Worm (Caenorhabditis elegans) whole organism, L3 larva: ENCODE results near the gene C46C2.6.
"Not testable (repeated sequence)": the region's sequence is repeated elsewhere in the genome, so short reads cannot be mapped to it uniquely, and the experiment has no call there.

Experiments used
- ZK546.5 ChIP-seq: sonication (generic microtip); optimal IDR thresholded peaks from 2 replicates; lab custom pipeline; 2017; ENCODE audit warnings: missing biosample characterization, missing genetic modification characterization
- ama-1 ChIP-seq: fragments of 150-350 bp; optimal IDR thresholded peaks from 2 replicates; lab custom pipeline; 2018
- ceh-16 ChIP-seq: sonication (generic microtip); optimal IDR thresholded peaks from 2 replicates; lab custom pipeline; 2017; ENCODE audit warnings: missing biosample characterization, missing genetic modification characterization
- ceh-28 ChIP-seq: fragments of 150-350 bp; optimal IDR thresholded peaks from 2 replicates; lab custom pipeline; 2014; ENCODE audit warnings: missing biosample characterization, missing genetic modification reagents, missing genetic modification characterization
- ceh-9 ChIP-seq: sonication (generic microtip); optimal IDR thresholded peaks from 2 replicates; lab custom pipeline; 2018; ENCODE audit warnings: missing biosample characterization, missing genetic modification characterization
- daf-12 ChIP-seq: fragments of 150-350 bp; optimal IDR thresholded peaks from 2 replicates; lab custom pipeline; 2014; ENCODE audit warnings: missing biosample characterization, missing genetic modification reagents, missing genetic modification characterization
- egl-27 ChIP-seq: sonication (generic microtip); optimal IDR thresholded peaks from 4 replicates; lab custom pipeline; 2017; ENCODE audit warnings: missing biosample characterization, missing genetic modification reagents, missing genetic modification characterization
- egl-5 ChIP-seq: fragments of 150-350 bp; optimal IDR thresholded peaks from 2 replicates; lab custom pipeline; 2017; ENCODE audit warnings: missing biosample characterization, missing genetic modification reagents, missing genetic modification characterization, inconsistent platforms
- elt-1 ChIP-seq: fragments of 150-350 bp; optimal IDR thresholded peaks from 2 replicates; lab custom pipeline; 2014; ENCODE audit warnings: missing biosample characterization, missing genetic modification characterization
- elt-2 ChIP-seq: sonication (generic microtip); optimal IDR thresholded peaks from 2 replicates; lab custom pipeline; 2016; ENCODE audit warnings: missing genetic modification reagents, mild to moderate bottlenecking, missing genetic modification characterization, missing compliant biosample characterization
- elt-3 ChIP-seq, 3 experiments: fragments of 150-350 bp in 1 of 3; sonication (generic microtip) in 2 of 3; optimal IDR thresholded peaks; 2 replicates in 2 of 3; 4 replicates in 1 of 3; lab custom pipeline; 2014 to 2017; ENCODE audit warnings: missing biosample characterization in 3 of 3, missing genetic modification characterization in 3 of 3
- eor-1 ChIP-seq, 2 experiments: fragments of 150-350 bp; optimal IDR thresholded peaks; 2 replicates each; lab custom pipeline; 2014 to 2018; ENCODE audit warnings: missing biosample characterization in 2 of 2, missing genetic modification characterization in 2 of 2
- fkh-2 ChIP-seq: fragments of 150-350 bp; optimal IDR thresholded peaks from 2 replicates; lab custom pipeline; 2014; ENCODE audit warnings: missing biosample characterization, missing genetic modification reagents, missing genetic modification characterization
- hmg-11 ChIP-seq: sonication (generic microtip); optimal IDR thresholded peaks from 2 replicates; lab custom pipeline; 2016; ENCODE audit warnings: missing genetic modification characterization, missing compliant biosample characterization
- lin-15B ChIP-seq: fragments of 150-350 bp; optimal IDR thresholded peaks from 2 replicates; lab custom pipeline; 2014; ENCODE audit warnings: missing biosample characterization, missing genetic modification characterization
- lsy-12 ChIP-seq: sonication (generic microtip); optimal IDR thresholded peaks from 2 replicates; lab custom pipeline; 2016; ENCODE audit warnings: mild to moderate bottlenecking, missing genetic modification characterization, missing compliant biosample characterization
- mdl-1 ChIP-seq: fragments of 150-350 bp; optimal IDR thresholded peaks from 2 replicates; lab custom pipeline; 2014; ENCODE audit warnings: missing biosample characterization, missing genetic modification characterization
- mml-1 ChIP-seq: fragments of 150-350 bp; sonication (generic microtip); optimal IDR thresholded peaks from 3 replicates; lab custom pipeline; 2014; ENCODE audit warnings: missing biosample characterization, missing genetic modification characterization
- nhr-23 ChIP-seq: fragments of 150-350 bp; optimal IDR thresholded peaks from 2 replicates; lab custom pipeline; 2014; ENCODE audit warnings: missing biosample characterization, missing genetic modification reagents, missing genetic modification characterization
- nhr-28 ChIP-seq: fragments of 150-350 bp; optimal IDR thresholded peaks from 2 replicates; lab custom pipeline; 2014; ENCODE audit warnings: missing biosample characterization, missing genetic modification characterization
- nhr-43 ChIP-seq: sonication (generic microtip); optimal IDR thresholded peaks from 2 replicates; lab custom pipeline; 2016; ENCODE audit warnings: mild to moderate bottlenecking, missing genetic modification characterization, missing compliant biosample characterization; ENCODE audit not compliant: poor library complexity, severe bottlenecking
- nhr-67 ChIP-seq: fragments of 150-350 bp; optimal IDR thresholded peaks from 2 replicates; lab custom pipeline; 2014; ENCODE audit warnings: missing biosample characterization, missing genetic modification characterization
- nhr-76 ChIP-seq: fragments of 150-350 bp; sonication (generic microtip); optimal IDR thresholded peaks from 5 replicates; lab custom pipeline; 2014; ENCODE audit warnings: missing biosample characterization, missing genetic modification characterization
- nhr-77 ChIP-seq: fragments of 150-350 bp; optimal IDR thresholded peaks from 2 replicates; lab custom pipeline; 2014; ENCODE audit warnings: missing biosample characterization, missing genetic modification characterization
- pqm-1 ChIP-seq: fragments of 150-350 bp; optimal IDR thresholded peaks from 2 replicates; lab custom pipeline; 2017; ENCODE audit warnings: missing biosample characterization, missing genetic modification characterization, inconsistent platforms
- skn-1 ChIP-seq: fragments of 150-350 bp; optimal IDR thresholded peaks from 2 replicates; lab custom pipeline; 2014; ENCODE audit warnings: missing biosample characterization, missing genetic modification characterization
- snpc-4 ChIP-seq: fragments of 150-350 bp; optimal IDR thresholded peaks from 2 replicates; lab custom pipeline; 2014; ENCODE audit warnings: missing biosample characterization, missing genetic modification characterization
- tbx-2 ChIP-seq: sonication (generic microtip); optimal IDR thresholded peaks from 2 replicates; lab custom pipeline; 2016; ENCODE audit warnings: mild to moderate bottlenecking, missing genetic modification characterization, missing compliant biosample characterization
- unc-39 ChIP-seq: sonication (generic microtip); optimal IDR thresholded peaks from 4 replicates; lab custom pipeline; 2017; ENCODE audit warnings: missing biosample characterization, missing genetic modification characterization
- unc-62 ChIP-seq: fragments of 150-350 bp; sonication (generic microtip); optimal IDR thresholded peaks from 4 replicates; lab custom pipeline; 2014; ENCODE audit warnings: missing biosample characterization, missing genetic modification reagents, missing genetic modification characterization
- zag-1 ChIP-seq: fragments of 150-350 bp; optimal IDR thresholded peaks from 2 replicates; lab custom pipeline; 2014; ENCODE audit warnings: missing biosample characterization, missing genetic modification characterization
- ztf-11 ChIP-seq: fragments of 150-350 bp; optimal IDR thresholded peaks from 2 replicates; lab custom pipeline; 2014; ENCODE audit warnings: missing biosample characterization, missing genetic modification characterization
- ztf-4 ChIP-seq: fragments of 150-350 bp; optimal IDR thresholded peaks from 2 replicates; lab custom pipeline; 2014; ENCODE audit warnings: missing biosample characterization, missing genetic modification characterization

Gene C46C2.6

ce11 chrIV:9232421-9233141, 20.4 kb downstream of the C46C2.6 start, which contains the start of gene Y11D7A.3:
Gene Y11D7A.3 (plus strand): TSS chrIV:9233091.
- TF ChIP-seq elt-1 (tag; lab: Kevin White, UChicago) (peak; percentile 77), nhr-43 (peak; percentile 31), nhr-23 (tag; lab: Kevin White, UChicago) (peak; percentile 43), nhr-28 (tag; lab: Kevin White, UChicago) (no peak)

ce11 chrIV:9239151-9239550, 26.9 kb downstream of the C46C2.6 start:
- TF ChIP-seq elt-3 (tag; optimal IDR thresholded peaks at IDR 0.05; lab: Kevin White, UChicago), result peak in 1 of 3 experiments; percentile 63
- TF ChIP-seq daf-12 (tag; lab: Kevin White, UChicago), result no peak
- TF ChIP-seq pqm-1 (tag; lab: Kevin White, UChicago), result no peak

- TF ChIP-seq nhr-23 (tag; lab: Kevin White, UChicago) (no peak), mml-1 (tag; lab: Kevin White, UChicago) (no peak)
Observed at ce11 chrIV:9243670-9244069, 31.4 kb downstream of the C46C2.6 start, which contains the start of gene rab-28. Gene rab-28 (minus strand): TSS chrIV:9244012.

- TF ChIP-seq skn-1 (tag; lab: Kevin White, UChicago) (no peak), eor-1 (tag; optimal IDR thresholded peaks at IDR 0.05; lab: Kevin White, UChicago) (no peak), nhr-28 (tag; lab: Kevin White, UChicago) (no peak), zag-1 (no peak), elt-2 (tag; lab: Kevin White, UChicago) (no peak), ZK546.5 (tag; lab: Kevin White, UChicago) (no peak), ceh-28 (no peak), ama-1 (lab: Kevin White, UChicago) (no peak), unc-39 (no peak), ceh-9 (no peak), fkh-2 (tag; lab: Kevin White, UChicago) (no peak)
Observed at ce11 chrIV:9245423-9245822, 33.2 kb downstream of the C46C2.6 start, which contains the start of gene Y11D7A.5. Gene Y11D7A.5 (minus strand): TSS chrIV:9245523.

- not testable (repeated sequence) for TF ChIP-seq eor-1 (tag; optimal IDR thresholded peaks at IDR 0.05; lab: Kevin White, UChicago); ztf-11 (tag; lab: Kevin White, UChicago); egl-27 (tag; lab: Kevin White, UChicago)
Observed at ce11 chrIV:9249219-9249618, 37.0 kb downstream of the C46C2.6 start, which contains the start of gene Y11D7A.7. Gene Y11D7A.7 (plus strand): TSS chrIV:9249519.

ce11 chrIV:9251079-9251478, 38.9 kb downstream of the C46C2.6 start, which contains the start of gene Y11D7A.8:
Gene Y11D7A.8 (plus strand): TSS chrIV:9251379.
- no peak for TF ChIP-seq unc-62 (GFP tag; lab: Kevin White, UChicago)
- TF ChIP-seq zag-1, result no peak
- TF ChIP-seq daf-12 (tag; lab: Kevin White, UChicago), result no peak
- no peak for TF ChIP-seq lin-15B
- no peak for TF ChIP-seq nhr-76 (tag; lab: Kevin White, UChicago)
- no peak for TF ChIP-seq skn-1 (tag; lab: Kevin White, UChicago)
- TF ChIP-seq ceh-9, result no peak
- TF ChIP-seq tbx-2 (tag; lab: Kevin White, UChicago), result no peak
- TF ChIP-seq fkh-2 (tag; lab: Kevin White, UChicago), result no peak
- TF ChIP-seq elt-2 (tag; lab: Kevin White, UChicago), result no peak
- no peak for TF ChIP-seq snpc-4 (tag; lab: Kevin White, UChicago)
- no peak for TF ChIP-seq mdl-1
- TF ChIP-seq nhr-77 (tag; lab: Kevin White, UChicago), result no peak
- TF ChIP-seq ztf-11 (tag; lab: Kevin White, UChicago), result no peak
- no peak for TF ChIP-seq ceh-16 (tag; lab: Kevin White, UChicago)
- no peak for TF ChIP-seq lsy-12 (tag; lab: Kevin White, UChicago)

- TF ChIP-seq lin-15B, result no peak
- TF ChIP-seq egl-5 (tag; lab: Kevin White, UChicago), result no peak
- TF ChIP-seq ZK546.5 (tag; lab: Kevin White, UChicago), result no peak
- TF ChIP-seq nhr-23 (tag; lab: Kevin White, UChicago), result no peak
- TF ChIP-seq nhr-67 (tag; lab: Kevin White, UChicago), result no peak
- TF ChIP-seq hmg-11, result no peak
- TF ChIP-seq ztf-4 (tag; lab: Kevin White, UChicago), result no peak
- TF ChIP-seq lsy-12 (tag; lab: Kevin White, UChicago), result no peak
- TF ChIP-seq pqm-1 (tag; lab: Kevin White, UChicago), result no peak
- TF ChIP-seq ztf-11 (tag; lab: Kevin White, UChicago), result no peak
- TF ChIP-seq zag-1, result no peak
- TF ChIP-seq ceh-28, result no peak
- TF ChIP-seq elt-3 (tag; optimal IDR thresholded peaks at IDR 0.05; lab: Kevin White, UChicago), result no peak
- TF ChIP-seq mml-1 (tag; lab: Kevin White, UChicago), result no peak
Observed at ce11 chrIV:9256017-9256416, 43.8 kb downstream of the C46C2.6 start, which contains the start of gene Y11D7A.9. Gene Y11D7A.9 (minus strand): TSS chrIV:9256117.
